Fruit fly (Drosophila melanogaster) whole organism, embryonic: ENCODE results near the gene Takl1.

Experiments
- Adf1 ChIP-seq: fragments of 200-800 bp; sonication (Bioruptor generic); IDR thresholded peaks from 2 replicates; pipeline ENCODE4 v1.3.6; 2022; ENCODE audit warnings: missing biosample characterization, missing genetic modification characterization
- Bdp1 ChIP-seq: fragments of 200-800 bp; sonication (Bioruptor generic); optimal IDR thresholded peaks from 3 replicates; lab custom pipeline; 2016; ENCODE audit warnings: missing biosample characterization, missing genetic modification characterization
- Bgb ChIP-seq: fragments of 200-800 bp; sonication (Bioruptor generic); IDR thresholded peaks from 2 replicates; pipeline ENCODE4 v1.3.6; 2022; ENCODE audit warnings: missing biosample characterization, missing genetic modification characterization; ENCODE audit not compliant: partially characterized antibody
- CG10565 ChIP-seq: fragments of 200-800 bp; sonication (Bioruptor generic); optimal IDR thresholded peaks from 3 replicates; lab custom pipeline; 2016; ENCODE audit warnings: missing biosample characterization, mild to moderate bottlenecking, missing genetic modification characterization
- CG11085 ChIP-seq: fragments of 200-800 bp; sonication (Bioruptor generic); IDR thresholded peaks from 2 replicates; pipeline ENCODE4 v1.3.6; 2022; ENCODE audit warnings: missing biosample characterization, missing genetic modification characterization
- CG11723 ChIP-seq: fragments of 200-800 bp; sonication (Bioruptor generic); optimal IDR thresholded peaks from 2 replicates; lab custom pipeline; 2017; ENCODE audit warnings: missing biosample characterization, mild to moderate bottlenecking, missing genetic modification characterization
- CG13296 ChIP-seq: fragments of 200-800 bp; sonication (Bioruptor generic); optimal IDR thresholded peaks from 3 replicates; lab custom pipeline; 2018; ENCODE audit warnings: missing biosample characterization, mild to moderate bottlenecking, missing genetic modification characterization
- CG14014 ChIP-seq: fragments of 200-800 bp; sonication (Bioruptor generic); IDR thresholded peaks from 2 replicates; pipeline ENCODE4 v1.3.6; 2022; ENCODE audit warnings: missing biosample characterization, missing genetic modification characterization
- CG15601 ChIP-seq: fragments of 200-800 bp; sonication (Bioruptor generic); optimal IDR thresholded peaks from 3 replicates; lab custom pipeline; 2019; ENCODE audit warnings: missing biosample characterization, mild to moderate bottlenecking, missing genetic modification characterization, moderate library complexity
- CG16779 ChIP-seq: fragments of 200-800 bp; sonication (Bioruptor generic); IDR thresholded peaks from 2 replicates; pipeline ENCODE4 v1.3.6; 2022; ENCODE audit warnings: missing biosample characterization, missing genetic modification characterization
- CG17359 ChIP-seq: fragments of 200-800 bp; sonication (Bioruptor generic); optimal IDR thresholded peaks from 3 replicates; lab custom pipeline; 2018; ENCODE audit warnings: missing biosample characterization, mild to moderate bottlenecking, missing genetic modification characterization, moderate library complexity
- CG17612 ChIP-seq: fragments of 200-800 bp; sonication (Bioruptor generic); IDR thresholded peaks from 2 replicates; pipeline ENCODE4 v1.3.6; 2022; ENCODE audit warnings: missing biosample characterization, missing genetic modification characterization
- CG1832 ChIP-seq: fragments of 200-800 bp; sonication (Bioruptor generic); optimal IDR thresholded peaks from 2 replicates; lab custom pipeline; 2017; ENCODE audit warnings: missing biosample characterization, mild to moderate bottlenecking, missing genetic modification characterization, inconsistent platforms
- CG31224 ChIP-seq: fragments of 200-800 bp; sonication (Bioruptor generic); IDR thresholded peaks from 2 replicates; pipeline ENCODE4 v1.3.6; 2022; ENCODE audit warnings: missing biosample characterization, missing genetic modification characterization
- CG3847 ChIP-seq: fragments of 200-800 bp; sonication (Bioruptor generic); IDR thresholded peaks from 2 replicates; pipeline ENCODE4 v1.3.6; 2022; ENCODE audit warnings: missing biosample characterization, missing genetic modification characterization
- CG4328 ChIP-seq: fragments of 200-800 bp; sonication (Bioruptor generic); optimal IDR thresholded peaks from 3 replicates; lab custom pipeline; 2017; ENCODE audit warnings: missing biosample characterization, missing genetic modification reagents, missing genetic modification characterization
- CG6683 ChIP-seq: fragments of 200-800 bp; sonication (Bioruptor generic); optimal IDR thresholded peaks from 2 replicates; lab custom pipeline; 2017; ENCODE audit warnings: missing biosample characterization, mild to moderate bottlenecking, missing genetic modification characterization, missing genetic modification reagents
- CG9215 ChIP-seq: fragments of 200-800 bp; sonication (Bioruptor generic); IDR thresholded peaks from 2 replicates; pipeline ENCODE4 v1.3.6; 2022; ENCODE audit warnings: missing biosample characterization, missing genetic modification characterization
- Doc3 ChIP-seq: fragments of 200-800 bp; sonication (Bioruptor generic); IDR thresholded peaks from 3 replicates; pipeline ENCODE4 v1.3.6; 2022; ENCODE audit warnings: missing biosample characterization, missing genetic modification characterization; ENCODE audit not compliant: partially characterized antibody
- H15 ChIP-seq: fragments of 200-800 bp; sonication (Bioruptor generic); IDR thresholded peaks from 3 replicates; pipeline ENCODE4 v1.3.6; 2022; ENCODE audit warnings: missing biosample characterization, missing genetic modification characterization
- Hey ChIP-seq: fragments of 200-800 bp; sonication (Bioruptor generic); optimal IDR thresholded peaks from 3 replicates; lab custom pipeline; 2018; ENCODE audit warnings: missing biosample characterization, mild to moderate bottlenecking, missing genetic modification characterization
- HmgZ ChIP-seq: fragments of 200-800 bp; sonication (Bioruptor generic); optimal IDR thresholded peaks from 2 replicates; lab custom pipeline; 2018; ENCODE audit warnings: missing biosample characterization, mild to moderate bottlenecking, missing genetic modification characterization
- Hr3 ChIP-seq: fragments of 200-800 bp; sonication (Bioruptor generic); optimal IDR thresholded peaks from 3 replicates; lab custom pipeline; 2016; ENCODE audit warnings: missing biosample characterization, missing genetic modification characterization
- Hr78 ChIP-seq, 2 experiments: fragments of 200-800 bp in 1 of 2; fragments of >200 bp in 1 of 2; sonication (Bioruptor generic) in 1 of 2; optimal IDR thresholded peaks; 2 replicates each; lab custom pipeline; 2017 to 2019; ENCODE audit warnings: missing biosample characterization in 2 of 2, missing genetic modification characterization in 2 of 2, mild to moderate bottlenecking in 1 of 2, moderate library complexity in 1 of 2
- MBD-R2 ChIP-seq: fragments of 200-800 bp; sonication (Bioruptor generic); IDR thresholded peaks from 2 replicates; pipeline ENCODE4 v1.3.6; 2022; ENCODE audit warnings: missing biosample characterization, missing genetic modification characterization
- NK7.1 ChIP-seq: fragments of 200-800 bp; sonication (Bioruptor generic); optimal IDR thresholded peaks from 3 replicates; lab custom pipeline; 2016; ENCODE audit warnings: missing biosample characterization, missing genetic modification characterization
- Trl ChIP-seq, 3 experiments: fragments of >200 bp in 2 of 3; fragments of 200-800 bp in 1 of 3; sonication (Bioruptor generic) in 1 of 3; optimal IDR thresholded peaks; 2 replicates in 1 of 3; 3 replicates in 2 of 3; lab custom pipeline; 2016 to 2017; ENCODE audit warnings: missing biosample characterization in 1 of 3, missing genetic modification characterization in 1 of 3
- Vsx1 ChIP-seq: fragments of 200-800 bp; sonication (Bioruptor generic); optimal IDR thresholded peaks from 2 replicates; lab custom pipeline; 2017; ENCODE audit warnings: missing biosample characterization, mild to moderate bottlenecking, missing genetic modification characterization, missing genetic modification reagents
- ab ChIP-seq: fragments of 200-800 bp; sonication (Bioruptor generic); optimal IDR thresholded peaks from 2 replicates; lab custom pipeline; 2016; ENCODE audit warnings: missing biosample characterization, missing genetic modification characterization
- abd-A ChIP-seq: fragments of 200-800 bp; sonication (Bioruptor generic); optimal IDR thresholded peaks from 3 replicates; lab custom pipeline; 2019; ENCODE audit warnings: missing biosample characterization, mild to moderate bottlenecking, missing genetic modification characterization, moderate library complexity
- chinmo ChIP-seq: fragments of 200-800 bp; sonication (Bioruptor generic); IDR thresholded peaks from 4 replicates; pipeline ENCODE4 v1.3.6; 2022; ENCODE audit warnings: missing biosample characterization, missing genetic modification characterization; ENCODE audit not compliant: partially characterized antibody
- dati ChIP-seq: fragments of 200-800 bp; sonication (Bioruptor generic); IDR thresholded peaks from 2 replicates; pipeline ENCODE4 v1.3.6; 2022; ENCODE audit warnings: missing biosample characterization, missing genetic modification characterization
- eve ChIP-seq, 2 experiments: fragments of >200 bp; optimal IDR thresholded peaks; 2 replicates each; lab custom pipeline; 2017; ENCODE audit warnings: missing biosample characterization in 2 of 2, missing genetic modification characterization in 2 of 2
- fu2 ChIP-seq: fragments of 200-800 bp; sonication (Bioruptor generic); optimal IDR thresholded peaks from 2 replicates; lab custom pipeline; 2016; ENCODE audit warnings: missing biosample characterization, missing genetic modification characterization
- gce ChIP-seq: fragments of 200-800 bp; sonication (Bioruptor generic); IDR thresholded peaks from 3 replicates; pipeline ENCODE4 v1.3.6; 2022; ENCODE audit warnings: missing biosample characterization, missing genetic modification characterization
- hth ChIP-seq: fragments of >200 bp; optimal IDR thresholded peaks from 2 replicates; lab custom pipeline; 2017; ENCODE audit warnings: inconsistent platforms
- ind ChIP-seq: fragments of 200-800 bp; sonication (Bioruptor generic); optimal IDR thresholded peaks from 3 replicates; lab custom pipeline; 2016; ENCODE audit warnings: missing biosample characterization, missing genetic modification characterization
- kah ChIP-seq: fragments of 200-800 bp; sonication (Bioruptor generic); optimal IDR thresholded peaks from 2 replicates; lab custom pipeline; 2018; ENCODE audit warnings: missing biosample characterization, mild to moderate bottlenecking, missing genetic modification characterization
- kay ChIP-seq: fragments of 200-800 bp; sonication (Bioruptor generic); optimal IDR thresholded peaks from 2 replicates; lab custom pipeline; 2016; ENCODE audit warnings: missing biosample characterization, missing genetic modification characterization
- lbe ChIP-seq: fragments of 200-800 bp; sonication (Bioruptor generic); optimal IDR thresholded peaks from 2 replicates; lab custom pipeline; 2016; ENCODE audit warnings: missing biosample characterization, mild to moderate bottlenecking, missing genetic modification characterization
- peb ChIP-seq: fragments of 200-800 bp; sonication (Bioruptor generic); IDR thresholded peaks from 2 replicates; pipeline ENCODE4 v1.3.6; 2022; ENCODE audit warnings: missing biosample characterization, missing genetic modification characterization
- pho ChIP-seq: fragments of 200-800 bp; sonication (Bioruptor generic); optimal IDR thresholded peaks from 2 replicates; lab custom pipeline; 2016; ENCODE audit warnings: missing biosample characterization, missing genetic modification characterization
- prd ChIP-seq, 3 experiments: fragments of >200 bp in 2 of 3; fragments of 200-800 bp in 1 of 3; sonication (Bioruptor generic) in 1 of 3; optimal IDR thresholded peaks in 2 of 3; IDR thresholded peaks in 1 of 3; 2 replicates in 2 of 3; 3 replicates in 1 of 3; pipeline versions ENCODE4 v1.3.6 to Lab custom; 2017 to 2022; ENCODE audit warnings: missing biosample characterization in 1 of 3, missing genetic modification characterization in 1 of 3
- ranshi ChIP-seq: fragments of 200-800 bp; sonication (Bioruptor generic); IDR thresholded peaks from 2 replicates; pipeline ENCODE4 v1.3.6; 2022; ENCODE audit warnings: missing biosample characterization, missing genetic modification characterization
- ro ChIP-seq: fragments of 200-800 bp; sonication (Bioruptor generic); IDR thresholded peaks from 2 replicates; pipeline ENCODE4 v1.3.6; 2022; ENCODE audit warnings: missing biosample characterization, missing genetic modification characterization
- schlank ChIP-seq: fragments of 200-800 bp; sonication (Bioruptor generic); optimal IDR thresholded peaks from 2 replicates; lab custom pipeline; 2018; ENCODE audit warnings: missing biosample characterization, mild to moderate bottlenecking, missing genetic modification characterization
- vvl ChIP-seq: fragments of 200-800 bp; sonication (Bioruptor generic); IDR thresholded peaks from 2 replicates; pipeline ENCODE4 v1.3.6; 2022; ENCODE audit warnings: missing biosample characterization, missing genetic modification characterization
- wdn ChIP-seq: fragments of 200-800 bp; sonication (Bioruptor generic); IDR thresholded peaks from 2 replicates; pipeline ENCODE4 v1.3.6; 2022; ENCODE audit warnings: missing biosample characterization, missing genetic modification characterization
- wor ChIP-seq: fragments of 200-800 bp; sonication (Bioruptor generic); IDR thresholded peaks from 2 replicates; pipeline ENCODE4 v1.3.6; 2022; ENCODE audit warnings: missing biosample characterization, missing genetic modification characterization

Takl1 gene

dm6 chr3R:20821815-20822375, 49.5 kb upstream of the Takl1 start, which contains the start of the genes CG17271 and RpS20 (continued):
- 0 out of 4 replicates have a peak, but pooled peaks have one; percentile 35 for TF ChIP-seq chinmo
- TF ChIP-seq Doc3 (GFP tag; lab: Robert Waterston, UW), result no peak
- peak; percentile 65 for TF ChIP-seq abd-A (tag; lab: Kevin White, UChicago)
- TF ChIP-seq CG11085 (GFP tag; lab: Robert Waterston, UW), result peak; percentile 88
- TF ChIP-seq Hr78 (GFP tag; optimal IDR thresholded peaks at IDR 0.05; lab: Kevin White, UChicago), result no peak
- TF ChIP-seq schlank (tag; lab: Kevin White, UChicago), result peak; percentile 43
- no peak for TF ChIP-seq hth (lab: Kevin White, UChicago)
- TF ChIP-seq Vsx1 (GFP tag; lab: Kevin White, UChicago), result peak; percentile 30
- peak in 1 of 2 experiments; percentile 57 for TF ChIP-seq eve (GFP tag; optimal IDR thresholded peaks at IDR 0.05; lab: Kevin White, UChicago)
- TF ChIP-seq wdn (GFP tag; lab: Robert Waterston, UW), result peak; percentile 80
- TF ChIP-seq CG9215 (GFP tag; lab: Robert Waterston, UW), result peak; percentile 89
- TF ChIP-seq pho, result peak; percentile 95
- no peak for TF ChIP-seq Trl (optimal IDR thresholded peaks at IDR 0.05; lab: Kevin White, UChicago)
- TF ChIP-seq Trl (GFP tag; optimal IDR thresholded peaks at IDR 0.05; lab: Kevin White, UChicago), result peak; percentile 97
- peak; percentile 94 for TF ChIP-seq fu2 (GFP tag; lab: Kevin White, UChicago)
- peak; percentile 91 for TF ChIP-seq ab (GFP tag; lab: Kevin White, UChicago)
- TF ChIP-seq CG13296 (GFP tag; lab: Kevin White, UChicago), result peak; percentile 80
- peak; percentile 86 for TF ChIP-seq ranshi (GFP tag; lab: Robert Waterston, UW)
- peak; percentile 96 for TF ChIP-seq HmgZ (tag; lab: Kevin White, UChicago)
- TF ChIP-seq kah, result no peak
- peak; percentile 76 for TF ChIP-seq CG6683 (GFP tag; lab: Kevin White, UChicago)
- peak; percentile 48; the same call in 1 of the 2 replicates for TF ChIP-seq Bgb (GFP tag; lab: Robert Waterston, UW)
- peak; percentile 69 for TF ChIP-seq wor (GFP tag; lab: Robert Waterston, UW)
- peak; percentile 63 for TF ChIP-seq Adf1
- peak; percentile 93 for TF ChIP-seq MBD-R2 (GFP tag; lab: Robert Waterston, UW)
- peak; percentile 92 for TF ChIP-seq CG14014
- peak; percentile 91 for TF ChIP-seq H15 (GFP tag; lab: Robert Waterston, UW)
- peak; percentile 95 for TF ChIP-seq ind (GFP tag; lab: Kevin White, UChicago)
- TF ChIP-seq NK7.1 (GFP tag; lab: Kevin White, UChicago), result peak; percentile 88
- peak; percentile 74; the same call in 1 of the 2 replicates for TF ChIP-seq CG16779 (GFP tag; lab: Robert Waterston, UW)
- TF ChIP-seq gce (GFP tag; lab: Robert Waterston, UW), result peak; percentile 82; the same call in 2 of the 3 replicates
- peak; percentile 78 for TF ChIP-seq peb
- no peak for TF ChIP-seq prd (optimal IDR thresholded peaks at IDR 0.05; lab: Kevin White, UChicago)
- TF ChIP-seq prd (GFP tag; IDR thresholded peaks at IDR 0.05; lab: Robert Waterston, UW), result peak; percentile 94
- TF ChIP-seq CG11723 (GFP tag; lab: Kevin White, UChicago), result peak; percentile 68
- TF ChIP-seq dati (GFP tag; lab: Robert Waterston, UW), result peak; percentile 70
- peak; percentile 90 for TF ChIP-seq CG3847
- peak; percentile 57 for TF ChIP-seq CG10565
- TF ChIP-seq CG1832 (GFP tag; lab: Kevin White, UChicago), result no peak
- peak; percentile 95 for TF ChIP-seq vvl
- peak; percentile 55 for TF ChIP-seq lbe
- peak; percentile 91 for TF ChIP-seq Bdp1 (GFP tag; lab: Kevin White, UChicago)
- peak; percentile 72 for TF ChIP-seq ro (GFP tag; lab: Robert Waterston, UW)
- TF ChIP-seq CG17612, result peak; percentile 44; the same call in 1 of the 2 replicates
- peak; percentile 85 for TF ChIP-seq CG31224
- TF ChIP-seq CG15601 (tag; lab: Kevin White, UChicago), result peak; percentile 100
- TF ChIP-seq CG4328 (GFP tag; lab: Kevin White, UChicago), result peak; percentile 87
- peak; percentile 87 for TF ChIP-seq CG17359
- peak; percentile 51 for TF ChIP-seq Hey
- peak; percentile 89 for TF ChIP-seq kay (GFP tag; lab: Kevin White, UChicago)
- peak; percentile 94 for TF ChIP-seq Hr3 (GFP tag; lab: Kevin White, UChicago)
